Worm (Caenorhabditis elegans): ENCODE measurements around the gene C55A6.6.

Gene C55A6.6

ce11 chrV:11514677-11515076, at the start of gene C55A6.6:
C55A6.6 (minus strand) TSS chrV:11514737.
- no peak for TF ChIP-seq him-1 (tag; optimal IDR thresholded peaks at IDR 0.05)
- no peak for TF ChIP-seq W03F9.2 (tag; optimal IDR thresholded peaks at IDR 0.05)
- no peak for TF ChIP-seq dao-5 (tag; optimal IDR thresholded peaks at IDR 0.05)

- TF ChIP-seq dao-5 (tag; optimal IDR thresholded peaks at IDR 0.05) (no peak), him-1 (tag; optimal IDR thresholded peaks at IDR 0.05) (no peak), W03F9.2 (tag; optimal IDR thresholded peaks at IDR 0.05) (no peak)
Observed at ce11 chrV:11562643-11563042, 48.1 kb upstream of the C55A6.6 start, which contains the start of gene srx-86. srx-86 (plus strand) TSS chrV:11562943.

DNA sequence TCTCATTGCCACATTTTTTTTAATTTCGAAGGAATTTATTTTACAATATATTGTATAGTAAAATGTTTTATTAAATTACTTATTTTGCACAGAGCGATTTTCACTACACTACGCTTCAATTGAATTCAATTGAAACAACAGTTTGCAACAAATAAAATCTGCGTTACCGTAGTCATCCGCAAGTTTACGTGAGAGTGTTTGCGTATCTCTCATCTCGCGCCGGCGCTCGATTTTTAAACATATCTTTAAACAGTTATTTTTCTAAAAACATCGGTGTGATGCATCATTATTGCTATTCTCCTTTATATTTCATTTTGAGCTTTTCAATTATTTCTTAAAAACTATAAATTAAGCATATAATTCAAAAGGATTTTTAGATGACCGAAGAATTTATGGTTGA, 39.7 kb upstream of the C55A6.6 start, which contains the start of gene duo-1:
Gene duo-1 (plus strand): TSS at position 371 of the 400 bp plus-strand sequence.
- TF ChIP-seq W03F9.2 (tag; optimal IDR thresholded peaks at IDR 0.05), result no peak

DNA sequence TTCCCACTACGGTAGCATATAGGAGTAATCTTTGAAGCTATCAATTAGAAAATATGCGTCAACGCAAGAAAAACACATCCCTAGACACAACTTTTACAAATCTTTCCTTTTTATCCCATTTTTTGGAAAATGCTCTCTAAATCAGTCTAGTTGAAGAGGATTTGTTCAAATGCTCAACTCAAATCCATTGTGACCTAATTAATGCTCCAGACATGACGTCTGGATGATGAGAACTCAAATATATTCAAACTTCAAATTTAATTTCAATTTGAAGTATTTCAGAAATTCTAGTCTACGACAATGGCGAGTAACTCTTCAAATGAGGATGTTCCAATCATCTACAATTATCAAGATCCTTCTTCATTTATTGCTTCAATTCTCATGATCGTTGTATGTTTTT, 37.8 kb upstream of the C55A6.6 start, which contains the start of gene srx-85:
Gene srx-85 (plus strand): TSS at position 301 of the 400 bp plus-strand sequence.
- TF ChIP-seq him-1 (tag; optimal IDR thresholded peaks at IDR 0.05) (no peak), W03F9.2 (tag; optimal IDR thresholded peaks at IDR 0.05) (no peak), dao-5 (tag; optimal IDR thresholded peaks at IDR 0.05) (no peak)

DNA sequence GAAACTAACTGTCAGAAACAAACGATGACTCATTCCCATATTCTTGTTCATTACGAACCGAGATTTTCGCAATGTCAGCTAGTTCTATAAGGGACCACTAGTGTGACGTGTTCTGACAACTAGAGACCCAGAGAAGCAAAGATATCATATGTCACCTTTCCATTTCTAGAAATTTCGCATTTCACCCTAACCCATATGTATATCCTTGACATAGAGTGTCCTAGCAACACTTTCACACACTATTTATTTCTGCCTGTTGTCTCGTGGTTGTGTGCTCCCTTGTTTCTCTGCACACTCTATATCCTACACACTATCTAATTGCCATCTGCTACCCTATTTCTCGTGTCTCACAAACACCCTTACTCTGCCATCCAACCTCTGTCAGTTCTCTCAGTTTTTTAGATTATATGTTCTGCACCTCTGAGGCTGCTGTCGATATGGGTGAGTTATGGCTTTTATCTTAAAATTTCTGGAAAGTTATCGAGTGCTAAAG, 34.4 kb upstream of the C55A6.6 start, which contains the start of the genes F38B7.17 and F38B7.3:
Gene F38B7.17 (minus strand): TSS at position 51 of the 493 bp plus-strand sequence.
Gene F38B7.3 (plus strand): TSS at position 194 of the 493 bp plus-strand sequence.
- TF ChIP-seq W03F9.2 (tag; optimal IDR thresholded peaks at IDR 0.05), result no peak
- TF ChIP-seq dao-5 (tag; optimal IDR thresholded peaks at IDR 0.05), result no peak
- no peak for TF ChIP-seq him-1 (tag; optimal IDR thresholded peaks at IDR 0.05)

- no peak for TF ChIP-seq W03F9.2 (tag; optimal IDR thresholded peaks at IDR 0.05)
- TF ChIP-seq him-1 (tag; optimal IDR thresholded peaks at IDR 0.05), result no peak
- TF ChIP-seq dao-5 (tag; optimal IDR thresholded peaks at IDR 0.05), result no peak
Observed at ce11 chrV:11546795-11547194, 32.3 kb upstream of the C55A6.6 start, which contains the start of gene F38B7.11. F38B7.11 (plus strand) TSS chrV:11547095.

DNA sequence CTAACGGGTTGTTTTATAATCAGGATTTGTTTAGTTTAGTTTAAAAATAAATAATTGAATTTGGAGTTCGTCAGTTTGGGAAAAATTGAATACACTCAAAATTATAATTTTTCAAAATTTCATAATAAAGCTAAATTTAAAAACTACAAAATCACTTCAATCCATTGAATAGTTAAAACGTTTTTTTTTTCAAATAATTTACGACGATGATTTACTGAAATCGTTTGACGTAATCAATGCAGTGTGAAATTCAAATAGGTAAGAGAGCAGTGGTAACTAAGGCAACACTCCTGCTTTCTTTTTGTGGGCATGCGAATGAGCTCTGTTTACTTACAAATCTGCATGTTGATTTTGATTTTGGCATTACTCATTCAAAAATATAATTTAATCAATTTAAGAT, 30.7 kb upstream of the C55A6.6 start, which contains the start of gene F38B7.10:
Gene F38B7.10 (plus strand): TSS at position 301 of the 400 bp plus-strand sequence.
- TF ChIP-seq W03F9.2 (tag; optimal IDR thresholded peaks at IDR 0.05) (no peak), him-1 (tag; optimal IDR thresholded peaks at IDR 0.05) (no peak), dao-5 (tag; optimal IDR thresholded peaks at IDR 0.05) (no peak)

DNA sequence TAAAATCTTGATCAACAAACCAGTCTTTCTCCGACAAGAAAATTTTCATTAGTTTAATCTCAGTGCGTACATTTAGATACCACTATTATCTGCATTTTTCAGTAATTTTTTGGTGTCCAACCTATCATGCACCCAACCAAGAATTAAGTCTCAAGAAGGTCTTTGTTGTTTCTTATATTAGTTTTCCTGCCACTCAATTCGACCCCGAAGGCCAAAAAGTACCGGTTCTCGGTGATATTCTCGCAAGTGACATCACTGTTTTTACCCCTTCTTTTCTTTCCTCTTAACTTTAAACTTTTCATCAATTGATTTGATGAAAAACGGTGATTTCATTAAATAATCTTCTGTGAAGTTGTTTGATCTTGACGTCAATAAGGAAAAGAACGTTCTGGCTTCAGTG, 29.0 kb upstream of the C55A6.6 start, which contains the start of gene F38B7.2:
Gene F38B7.2 (plus strand): TSS at position 400 of the 400 bp plus-strand sequence.
- TF ChIP-seq him-1 (tag; optimal IDR thresholded peaks at IDR 0.05) (no peak), W03F9.2 (tag; optimal IDR thresholded peaks at IDR 0.05) (no peak), dao-5 (tag; optimal IDR thresholded peaks at IDR 0.05) (no peak)

- TF ChIP-seq W03F9.2 (tag; optimal IDR thresholded peaks at IDR 0.05) (no peak), him-1 (tag; optimal IDR thresholded peaks at IDR 0.05) (no peak), dao-5 (tag; optimal IDR thresholded peaks at IDR 0.05) (no peak)
Observed at ce11 chrV:11541284-11541683, 26.7 kb upstream of the C55A6.6 start.

ce11 chrV:11539502-11539901, 25.0 kb upstream of the C55A6.6 start:
- TF ChIP-seq dao-5 (tag; optimal IDR thresholded peaks at IDR 0.05), result no peak
- TF ChIP-seq W03F9.2 (tag; optimal IDR thresholded peaks at IDR 0.05), result no peak
- TF ChIP-seq him-1 (tag; optimal IDR thresholded peaks at IDR 0.05), result no peak

DNA sequence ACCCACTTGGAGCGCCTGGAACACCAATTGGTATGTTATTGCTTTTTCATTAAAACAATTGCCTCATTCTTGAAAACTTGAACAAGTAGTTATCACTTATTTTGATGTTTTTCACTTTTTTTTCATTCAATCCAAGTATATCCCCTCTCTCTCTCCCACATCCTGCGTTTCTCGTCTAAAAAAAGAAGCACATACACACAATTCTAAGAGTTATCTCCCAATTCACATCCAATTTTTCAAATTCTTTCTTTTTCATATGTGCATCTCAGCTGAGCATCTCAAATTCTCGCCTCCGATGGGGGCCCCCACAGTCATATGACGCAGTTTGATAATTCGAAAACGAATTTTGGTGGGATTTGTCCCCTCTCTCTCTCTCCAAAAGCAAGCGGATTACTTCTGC, 22.1 kb upstream of the C55A6.6 start:
- TF ChIP-seq W03F9.2 (tag; optimal IDR thresholded peaks at IDR 0.05) (no peak), him-1 (tag; optimal IDR thresholded peaks at IDR 0.05) (no peak)

- TF ChIP-seq him-1 (tag; optimal IDR thresholded peaks at IDR 0.05) (no peak), W03F9.2 (tag; optimal IDR thresholded peaks at IDR 0.05) (peak; percentile 40)
Observed at ce11 chrV:11535504-11536062, 21.0 kb upstream of the C55A6.6 start.

DNA sequence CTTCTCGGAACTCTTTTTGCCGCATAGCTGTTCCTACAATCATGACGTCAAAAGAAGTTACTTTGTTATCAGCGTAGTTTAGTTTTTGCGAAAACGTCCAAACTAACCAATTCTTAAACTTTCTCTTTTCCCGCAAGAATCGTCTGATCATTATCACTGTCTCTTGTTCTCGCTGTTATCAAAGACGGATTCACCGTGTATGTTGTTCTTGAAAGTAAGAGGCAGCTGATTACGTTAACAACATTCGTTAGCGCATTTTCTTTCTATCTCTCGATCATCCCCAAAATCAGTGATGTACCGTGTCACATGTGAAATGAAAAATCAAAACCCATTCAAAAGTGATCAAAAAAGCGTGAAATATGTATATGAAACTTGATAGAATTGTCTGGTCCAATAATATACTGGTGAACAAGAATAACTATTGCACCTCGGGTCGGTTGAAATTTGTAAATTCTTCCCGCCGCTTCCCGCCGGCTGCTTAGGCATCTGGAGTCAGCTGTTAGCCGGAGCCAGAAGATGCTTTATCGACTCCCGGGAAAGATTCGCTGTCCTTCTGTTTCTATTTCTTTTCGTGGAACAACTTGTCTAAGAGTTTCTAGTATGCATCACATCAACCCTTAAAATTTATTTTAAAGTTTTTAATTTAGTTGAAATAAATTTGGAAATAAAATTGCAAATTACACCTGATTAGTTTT, 20.1 kb upstream of the C55A6.6 start:
- TF ChIP-seq W03F9.2 (tag; optimal IDR thresholded peaks at IDR 0.05) (no peak), dao-5 (tag; optimal IDR thresholded peaks at IDR 0.05) (no peak)

ce11 chrV:11533365-11533949, 18.9 kb upstream of the C55A6.6 start:
- TF ChIP-seq dao-5 (tag; optimal IDR thresholded peaks at IDR 0.05) (no peak), W03F9.2 (tag; optimal IDR thresholded peaks at IDR 0.05) (no peak), him-1 (tag; optimal IDR thresholded peaks at IDR 0.05) (no peak)
